Fruit fly (Drosophila melanogaster) whole organism, wandering third instar larva: ENCODE measurements around the gene CG33688.

Experiments used
- CG32264 ChIP-seq: fragments of 200-800 bp; sonication (Bioruptor generic); optimal IDR thresholded peaks from 2 replicates; lab custom pipeline; 2016; ENCODE audit warnings: missing biosample characterization, missing genetic modification characterization
- CG9705 ChIP-seq: fragments of 200-800 bp; sonication (Bioruptor generic); optimal IDR thresholded peaks from 2 replicates; lab custom pipeline; 2018; ENCODE audit warnings: missing biosample characterization, mild to moderate bottlenecking, missing genetic modification characterization
- Dif ChIP-seq: fragments of 200-275, 200-300 bp; sonication (Bioruptor generic); optimal IDR thresholded peaks from 2 replicates; lab custom pipeline; 2018; ENCODE audit warnings: missing biosample characterization, missing genetic modification characterization; ENCODE audit not compliant: partially characterized antibody
- GATAd ChIP-seq: sonication (Bioruptor generic); optimal IDR thresholded peaks from 2 replicates; lab custom pipeline; 2016; ENCODE audit warnings: missing biosample characterization, missing genetic modification characterization
- HLH106 ChIP-seq: fragments of 200-800 bp; optimal IDR thresholded peaks from 3 replicates; lab custom pipeline; 2019; ENCODE audit warnings: missing biosample characterization, mild to moderate bottlenecking, missing genetic modification characterization, moderate library complexity
- Hr83 ChIP-seq: fragments of 200-300 bp; sonication (Bioruptor generic); optimal IDR thresholded peaks from 2 replicates; lab custom pipeline; 2016; ENCODE audit warnings: missing biosample characterization, mild to moderate bottlenecking, missing genetic modification characterization, moderate library complexity; ENCODE audit not compliant: poor library complexity, severe bottlenecking
- Jra ChIP-seq: sonication (Bioruptor generic); optimal IDR thresholded peaks from 2 replicates; lab custom pipeline; 2016; ENCODE audit warnings: missing biosample characterization, missing genetic modification characterization
- Mio ChIP-seq: sonication (Bioruptor generic); optimal IDR thresholded peaks from 2 replicates; lab custom pipeline; 2016; ENCODE audit warnings: missing biosample characterization, missing genetic modification characterization
- Myc ChIP-seq: fragments of >200 bp; optimal IDR thresholded peaks from 2 replicates; lab custom pipeline; 2017
- N ChIP-seq: fragments of >200 bp; optimal IDR thresholded peaks from 2 replicates; lab custom pipeline; 2018; ENCODE audit warnings: missing biosample characterization, missing external identifiers, missing genetic modification characterization
- OdsH ChIP-seq: fragments of 200-800 bp; sonication (Bioruptor generic); optimal IDR thresholded peaks from 2 replicates; lab custom pipeline; 2016; ENCODE audit warnings: missing biosample characterization, mild to moderate bottlenecking, missing genetic modification characterization
- Rel ChIP-seq, 2 experiments: fragments of 200-800 bp; sonication (Bioruptor generic) in 1 of 2; optimal IDR thresholded peaks; 2 replicates in 1 of 2; 3 replicates in 1 of 2; lab custom pipeline; 2016 to 2019; ENCODE audit warnings: mild to moderate bottlenecking in 2 of 2, missing biosample characterization in 2 of 2, missing genetic modification characterization in 2 of 2, moderate library complexity in 1 of 2
- Sp1 ChIP-seq: fragments of 200-800 bp; sonication (Bioruptor generic); optimal IDR thresholded peaks from 3 replicates; lab custom pipeline; 2019; ENCODE audit warnings: missing biosample characterization, mild to moderate bottlenecking, missing genetic modification characterization, moderate library complexity
- Vsx2 ChIP-seq: fragments of 200-300, 225-300 bp; sonication (Bioruptor generic); optimal IDR thresholded peaks from 2 replicates; lab custom pipeline; 2018; ENCODE audit warnings: missing biosample characterization, missing genetic modification characterization; ENCODE audit not compliant: partially characterized antibody
- dl ChIP-seq, 2 experiments: fragments of 175-275, 200-275 bp in 1 of 2; fragments of 200-275 bp in 1 of 2; sonication (Bioruptor generic); optimal IDR thresholded peaks; lab custom pipeline; 2018; ENCODE audit warnings: mild to moderate bottlenecking in 2 of 2, missing biosample characterization in 2 of 2, missing genetic modification characterization in 2 of 2, moderate library complexity in 2 of 2; ENCODE audit not compliant: partially characterized antibody in 2 of 2, insufficient read depth in 1 of 2
- dmrt93B ChIP-seq: fragments of 200-800 bp; sonication (Bioruptor generic); optimal IDR thresholded peaks from 2 replicates; lab custom pipeline; 2018; ENCODE audit warnings: missing biosample characterization, mild to moderate bottlenecking, missing genetic modification characterization
- ey ChIP-seq: fragments of 200-800 bp; sonication (Bioruptor generic); optimal IDR thresholded peaks from 2 replicates; lab custom pipeline; 2016; ENCODE audit warnings: missing biosample characterization, missing genetic modification characterization
- foxo ChIP-seq, 2 experiments: fragments of 200-800 bp; sonication (Bioruptor generic); optimal IDR thresholded peaks; 2 replicates in 1 of 2; 3 replicates in 1 of 2; lab custom pipeline; 2016 to 2017; ENCODE audit warnings: missing biosample characterization in 2 of 2, missing genetic modification characterization in 2 of 2
- fru ChIP-seq: fragments of 200-800 bp; sonication (Bioruptor generic); optimal IDR thresholded peaks from 3 replicates; lab custom pipeline; 2016; ENCODE audit warnings: missing biosample characterization, mild to moderate bottlenecking, missing genetic modification characterization
- lola ChIP-seq: fragments of >200 bp; optimal IDR thresholded peaks from 2 replicates; lab custom pipeline; 2017; ENCODE audit warnings: missing biosample characterization, missing genetic modification characterization
- psq ChIP-seq: fragments of 200-800 bp; sonication (Bioruptor generic); optimal IDR thresholded peaks from 3 replicates; lab custom pipeline; 2017; ENCODE audit warnings: missing biosample characterization, mild to moderate bottlenecking, missing genetic modification characterization, moderate library complexity
- rgr ChIP-seq: fragments of 200-800 bp; sonication (Bioruptor generic); optimal IDR thresholded peaks from 3 replicates; lab custom pipeline; 2016; ENCODE audit warnings: missing biosample characterization, mild to moderate bottlenecking, missing genetic modification characterization
- sage ChIP-seq: fragments of 200-800 bp; sonication (Bioruptor generic); optimal IDR thresholded peaks from 2 replicates; lab custom pipeline; 2016; ENCODE audit warnings: missing biosample characterization, mild to moderate bottlenecking, missing genetic modification characterization
- sv ChIP-seq: fragments of 200-800 bp; sonication (Bioruptor generic); optimal IDR thresholded peaks from 3 replicates; lab custom pipeline; 2016; ENCODE audit warnings: missing biosample characterization, missing genetic modification characterization
- tai ChIP-seq: sonication (Bioruptor generic); optimal IDR thresholded peaks from 2 replicates; lab custom pipeline; 2016; ENCODE audit warnings: missing biosample characterization, missing genetic modification characterization
- usp ChIP-seq: fragments of >200 bp; optimal IDR thresholded peaks from 2 replicates; lab custom pipeline; 2017; ENCODE audit warnings: missing biosample characterization, missing genetic modification characterization
- woc ChIP-seq: sonication (Bioruptor generic); optimal IDR thresholded peaks from 2 replicates; lab custom pipeline; 2016; ENCODE audit warnings: missing biosample characterization, mild to moderate bottlenecking, missing genetic modification characterization

CG33688 gene

DNA sequence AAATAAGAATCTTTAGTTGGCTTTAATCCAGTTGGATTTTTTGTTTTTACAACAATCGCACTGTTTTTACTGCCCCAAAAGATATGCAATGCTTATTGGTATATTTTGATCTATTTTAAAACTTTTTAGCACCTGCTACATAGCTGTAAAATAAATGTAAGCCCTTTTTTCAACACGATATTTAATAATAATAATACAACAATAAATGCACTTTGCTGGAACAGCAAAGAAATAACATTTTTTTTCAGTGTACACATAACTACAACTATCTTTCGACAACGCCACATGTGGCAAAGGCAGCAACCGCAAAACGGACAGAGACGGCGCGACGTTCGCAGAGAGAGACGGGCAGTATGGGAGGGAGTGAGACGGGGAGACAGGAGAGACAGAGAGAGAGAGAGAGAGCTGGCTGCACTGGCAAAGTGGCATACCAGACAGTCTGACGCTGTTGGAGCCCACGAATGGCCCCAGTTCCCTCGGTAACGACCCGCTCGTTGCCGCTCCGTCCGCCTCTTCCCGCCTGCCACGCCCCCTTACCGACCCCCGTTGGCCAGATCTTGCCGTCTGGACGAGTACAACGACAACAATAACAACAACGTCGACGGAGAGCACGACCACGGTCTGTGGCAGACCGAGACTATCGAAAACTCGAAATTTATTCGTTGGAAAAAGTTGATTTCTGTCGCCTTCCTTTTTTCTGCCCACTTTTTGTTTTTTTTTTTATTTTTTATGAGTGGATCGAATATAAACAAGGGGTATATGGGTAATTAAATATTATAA, 12.3 kb downstream of the CG33688 start (continued):
- peak; percentile 14 for TF ChIP-seq tai (GFP tag; lab: Kevin White, UChicago)
- TF ChIP-seq sv (GFP tag; lab: Kevin White, UChicago): no peak
- peak; percentile 58 for TF ChIP-seq Sp1
- peak in 1 of 2 experiments; percentile 47 for TF ChIP-seq dl (GFP tag; optimal IDR thresholded peaks at IDR 0.05; lab: Kevin White, UChicago; ENCODE audit: insufficient read depth in 1 of 2, partially characterized antibody in 2 of 2)
- TF ChIP-seq GATAd: no peak
- TF ChIP-seq N (GFP tag; lab: Kevin White, UChicago): no peak
- TF ChIP-seq sage (GFP tag; lab: Kevin White, UChicago): no peak
- peak; percentile 15 for TF ChIP-seq ey (GFP tag; lab: Kevin White, UChicago)
- TF ChIP-seq woc: peak; percentile 31
- peak; percentile 21 for TF ChIP-seq fru (GFP tag; lab: Kevin White, UChicago)
- no peak for TF ChIP-seq Hr83 (GFP tag; lab: Kevin White, UChicago)
- peak in 1 of 2 experiments; percentile 68 for TF ChIP-seq foxo (GFP tag; optimal IDR thresholded peaks at IDR 0.05; lab: Kevin White, UChicago)
- peak; percentile 51 for TF ChIP-seq rgr (GFP tag; lab: Kevin White, UChicago)
- TF ChIP-seq Myc (lab: Kevin White, UChicago): no peak
- no peak for TF ChIP-seq usp (GFP tag; lab: Kevin White, UChicago)

DNA sequence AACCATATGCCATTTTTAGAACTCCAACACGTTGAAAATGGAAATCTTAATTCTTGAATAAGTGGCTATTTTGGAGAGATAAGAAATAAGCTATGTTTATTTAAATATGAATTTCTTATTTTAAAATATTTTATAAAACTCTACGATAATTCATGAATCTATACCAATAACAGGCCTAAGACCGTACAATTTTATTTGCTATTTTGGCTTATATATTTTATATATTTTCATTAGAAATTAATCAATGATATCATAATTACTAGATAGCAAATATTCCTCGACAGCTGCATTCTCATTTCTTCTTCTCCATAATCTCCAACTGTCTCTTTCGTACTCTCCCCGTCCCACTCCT, 12.9 kb downstream of the CG33688 start:
- TF ChIP-seq psq (GFP tag; lab: Kevin White, UChicago): peak; percentile 66
- no peak for TF ChIP-seq Rel (GFP tag; optimal IDR thresholded peaks at IDR 0.05; lab: Kevin White, UChicago)
- TF ChIP-seq Rel (tag; optimal IDR thresholded peaks at IDR 0.05; lab: Kevin White, UChicago): no peak
- TF ChIP-seq Hr83 (GFP tag; lab: Kevin White, UChicago): no peak
- TF ChIP-seq Mio (GFP tag; lab: Kevin White, UChicago): no peak
- peak in 1 of 2 experiments; percentile 36 for TF ChIP-seq foxo (GFP tag; optimal IDR thresholded peaks at IDR 0.05; lab: Kevin White, UChicago)
- peak; percentile 19 for TF ChIP-seq Sp1
- TF ChIP-seq OdsH (GFP tag; lab: Kevin White, UChicago): peak; percentile 45
- TF ChIP-seq HLH106: peak; percentile 5
- TF ChIP-seq, all 38 proteins: peak for 5

DNA sequence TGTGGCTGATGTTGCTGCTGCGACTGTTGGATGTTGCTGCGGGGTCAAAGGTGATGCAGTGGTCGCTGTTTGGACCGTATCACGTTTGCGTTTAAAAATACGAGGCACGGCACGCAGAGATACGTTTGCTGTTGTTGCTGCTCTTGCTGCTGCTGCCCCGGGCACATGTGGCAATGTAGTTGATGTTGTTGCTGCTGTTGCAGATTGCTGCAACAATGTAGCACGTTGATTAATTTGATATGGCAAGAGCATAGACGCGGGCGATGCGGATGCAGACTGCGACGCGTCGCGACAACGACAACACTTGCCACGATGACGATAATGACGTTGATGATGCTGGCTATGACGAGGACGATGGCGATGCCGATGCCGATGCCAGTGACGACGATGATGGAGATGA, 14.2 kb downstream of the CG33688 start:
- no peak for TF ChIP-seq CG32264 (GFP tag; lab: Kevin White, UChicago)
- no peak for TF ChIP-seq OdsH (GFP tag; lab: Kevin White, UChicago)
- no peak for TF ChIP-seq dmrt93B
- TF ChIP-seq CG9705: no peak
- no peak for TF ChIP-seq Rel (GFP tag; optimal IDR thresholded peaks at IDR 0.05; lab: Kevin White, UChicago)
- no peak for TF ChIP-seq Rel (tag; optimal IDR thresholded peaks at IDR 0.05; lab: Kevin White, UChicago)
- TF ChIP-seq tai (GFP tag; lab: Kevin White, UChicago): no peak
- TF ChIP-seq fru (GFP tag; lab: Kevin White, UChicago): no peak
- no peak for TF ChIP-seq foxo (GFP tag; optimal IDR thresholded peaks at IDR 0.05; lab: Kevin White, UChicago)
- no peak for TF ChIP-seq lola (GFP tag; lab: Kevin White, UChicago)
- TF ChIP-seq dl (GFP tag; optimal IDR thresholded peaks at IDR 0.05; lab: Kevin White, UChicago; ENCODE audit: insufficient read depth in 1 of 2, partially characterized antibody in 2 of 2): no peak
- TF ChIP-seq Sp1: no peak
- no peak for TF ChIP-seq Myc (lab: Kevin White, UChicago)
- no peak for TF ChIP-seq ey (GFP tag; lab: Kevin White, UChicago)
- TF ChIP-seq Dif (GFP tag; lab: Kevin White, UChicago): no peak
- no peak for TF ChIP-seq Jra
- TF ChIP-seq Hr83 (GFP tag; lab: Kevin White, UChicago): no peak
- no peak for TF ChIP-seq sage (GFP tag; lab: Kevin White, UChicago)
- TF ChIP-seq, all 38 proteins: peak for 0

DNA sequence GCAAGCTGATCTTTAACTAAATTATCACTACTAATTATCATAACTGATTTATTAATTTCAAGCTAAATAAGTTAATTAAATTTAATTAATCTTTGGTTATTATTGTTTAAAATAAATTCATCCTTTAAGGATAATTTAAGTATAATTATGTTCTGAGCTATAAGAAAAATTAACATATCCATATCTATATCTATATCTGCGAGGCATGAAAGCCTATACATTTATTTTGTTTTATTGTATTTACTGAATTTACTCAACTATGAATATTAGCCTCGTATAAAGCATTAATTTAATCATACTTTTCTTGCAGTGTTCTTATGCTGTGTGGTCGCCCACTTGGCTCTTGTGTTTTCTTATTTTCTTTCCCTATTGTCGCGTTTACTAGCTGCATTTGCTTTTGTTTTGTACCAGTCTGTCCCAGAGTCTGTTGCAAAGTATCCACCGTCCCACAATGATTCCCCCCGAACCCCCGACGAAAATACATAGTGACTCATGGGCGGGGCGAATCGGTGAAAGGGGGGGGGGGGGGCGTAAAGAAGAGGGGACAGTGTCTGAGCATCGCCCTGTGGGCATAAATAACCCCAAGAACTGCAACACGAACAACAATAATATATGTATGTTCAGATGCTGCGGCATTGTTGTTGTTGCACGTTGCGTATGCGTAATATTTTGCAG, 15.7 kb downstream of the CG33688 start:
- TF ChIP-seq foxo (GFP tag; optimal IDR thresholded peaks at IDR 0.05; lab: Kevin White, UChicago): no peak
- TF ChIP-seq sage (GFP tag; lab: Kevin White, UChicago): no peak
- TF ChIP-seq Vsx2 (GFP tag; lab: Kevin White, UChicago): no peak
